Worm (Caenorhabditis elegans): ENCODE results near the gene C50F4.12.

Gene C50F4.12

ce11 chrV:9539638-9540037, at the start of gene C50F4.12:
Gene C50F4.12, minus strand, starts transcription at chrV:9539738.
- no peak for TF ChIP-seq snpc-1.3 (tag; optimal IDR thresholded peaks at IDR 0.05; ENCODE audit: insufficient read depth)
- TF ChIP-seq Y79H2A.3 (GFP tag; conservative IDR thresholded peaks at IDR 0.05), result no peak
- TF ChIP-seq somi-1 (GFP tag; optimal IDR thresholded peaks at IDR 0.05), result no peak
- TF ChIP-seq snpc-1.1 (tag; optimal IDR thresholded peaks at IDR 0.05; ENCODE audit: insufficient read depth), result no peak
- no peak for TF ChIP-seq madf-8 (GFP tag; conservative IDR thresholded peaks at IDR 0.05)
- TF ChIP-seq ztf-25 (GFP tag; IDR thresholded peaks at IDR 0.05), result no peak
- TF ChIP-seq lag-1 (GFP tag; IDR thresholded peaks at IDR 0.05), result no peak
- TF ChIP-seq madf-10 (tag; optimal IDR thresholded peaks at IDR 0.05), result no peak
- TF ChIP-seq lir-1 (GFP tag; conservative IDR thresholded peaks at IDR 0.05), result no peak
- no peak for TF ChIP-seq tlf-1 (GFP tag; optimal IDR thresholded peaks at IDR 0.05)
- no peak for TF ChIP-seq efl-1 (GFP tag; optimal IDR thresholded peaks at IDR 0.05)
- TF ChIP-seq mel-28 (tag; optimal IDR thresholded peaks at IDR 0.05; ENCODE audit: borderline replicate concordance), result no peak
- TF ChIP-seq C17E4.6 (GFP tag; IDR thresholded peaks at IDR 0.05), result no peak
- no peak for TF ChIP-seq ceh-91 (GFP tag; IDR thresholded peaks at IDR 0.05)
- no peak for TF ChIP-seq C06A6.2 (GFP tag; conservative IDR thresholded peaks at IDR 0.05)

ce11 chrV:9588574-9588973, 49.0 kb upstream of the C50F4.12 start:
- TF ChIP-seq aptf-2 (GFP tag; conservative IDR thresholded peaks at IDR 0.05) (no peak), egrh-3 (GFP tag; IDR thresholded peaks at IDR 0.05) (no peak), F52B5.7 (tag; optimal IDR thresholded peaks at IDR 0.05) (no peak), madf-8 (GFP tag; conservative IDR thresholded peaks at IDR 0.05) (no peak), ztf-6 (GFP tag; IDR thresholded peaks at IDR 0.05) (no peak), atf-7 (tag; optimal IDR thresholded peaks at IDR 0.05) (no peak), ztf-26 (tag; optimal IDR thresholded peaks at IDR 0.05) (no peak), lin-40 (tag; optimal IDR thresholded peaks at IDR 0.05) (no peak), ztf-28 (GFP tag; IDR thresholded peaks at IDR 0.05) (no peak), C17E4.6 (GFP tag; IDR thresholded peaks at IDR 0.05) (no peak), egl-44 (GFP tag; IDR thresholded peaks at IDR 0.05) (no peak), sdz-38 (tag; optimal IDR thresholded peaks at IDR 0.05) (no peak), nfya-1 (tag; optimal IDR thresholded peaks at IDR 0.05; ENCODE audit: borderline replicate concordance, insufficient read depth) (no peak), ceh-91 (GFP tag; IDR thresholded peaks at IDR 0.05) (no peak), egl-18 (GFP tag; IDR thresholded peaks at IDR 0.05) (no peak), ztf-25 (GFP tag; IDR thresholded peaks at IDR 0.05) (no peak)

ce11 chrV:9587619-9588018, 48.1 kb upstream of the C50F4.12 start:
- TF ChIP-seq Y53F4B.3 (GFP tag; IDR thresholded peaks at IDR 0.05), result no peak
- TF ChIP-seq F10E7.11 (tag; optimal IDR thresholded peaks at IDR 0.05), result no peak
- no peak for TF ChIP-seq madf-8 (GFP tag; conservative IDR thresholded peaks at IDR 0.05)
- TF ChIP-seq egl-44 (GFP tag; IDR thresholded peaks at IDR 0.05), result no peak
- no peak for TF ChIP-seq dpff-1 (tag; optimal IDR thresholded peaks at IDR 0.05)
- no peak for TF ChIP-seq lin-40 (tag; optimal IDR thresholded peaks at IDR 0.05)
- no peak for TF ChIP-seq F37B4.10 (GFP tag; IDR thresholded peaks at IDR 0.05)
- no peak for TF ChIP-seq bed-2 (GFP tag; IDR thresholded peaks at IDR 0.05)
- TF ChIP-seq nfya-1 (tag; optimal IDR thresholded peaks at IDR 0.05; ENCODE audit: borderline replicate concordance, insufficient read depth), result no peak
- TF ChIP-seq Y95B8A.8 (GFP tag; IDR thresholded peaks at IDR 0.05), result no peak
- no peak for TF ChIP-seq hlh-12 (tag; optimal IDR thresholded peaks at IDR 0.05)
- TF ChIP-seq madf-3 (GFP tag; IDR thresholded peaks at IDR 0.05), result no peak

- no peak for TF ChIP-seq attf-5 (GFP tag; optimal IDR thresholded peaks at IDR 0.05)
- no peak for TF ChIP-seq aptf-2 (GFP tag; conservative IDR thresholded peaks at IDR 0.05)
- TF ChIP-seq akir-1 (GFP tag; optimal IDR thresholded peaks at IDR 0.05), result no peak
Observed at ce11 chrV:9584263-9584662, 44.7 kb upstream of the C50F4.12 start.
